Worm (Caenorhabditis elegans) whole organism, mixed stage, embryonic: ENCODE measurements around the gene Y82E9BR.5.

Experiments
- ham-2 ChIP-seq: fragments of 200-800 bp; sonication (Bioruptor generic); optimal IDR thresholded peaks from 2 replicates; lab custom pipeline; 2018; ENCODE audit warnings: mild to moderate bottlenecking, missing genetic modification characterization, missing compliant biosample characterization
- mab-5 ChIP-seq: fragments of 150-350 bp; optimal IDR thresholded peaks from 2 replicates; lab custom pipeline; 2014; ENCODE audit warnings: missing biosample characterization, missing genetic modification characterization
- nhr-76 ChIP-seq: sonication (generic microtip); optimal IDR thresholded peaks from 2 replicates; lab custom pipeline; 2017; ENCODE audit warnings: missing biosample characterization, missing genetic modification characterization
- pha-4 ChIP-seq: fragments of 150-350 bp; optimal IDR thresholded peaks from 2 replicates; lab custom pipeline; 2018; ENCODE audit warnings: missing biosample characterization, missing genetic modification reagents, missing genetic modification characterization
- snpc-4 ChIP-seq: fragments of 150-350 bp; optimal IDR thresholded peaks from 2 replicates; lab custom pipeline; 2014; ENCODE audit warnings: missing biosample characterization, missing genetic modification characterization
- sptf-1 ChIP-seq: sonication (generic microtip); optimal IDR thresholded peaks from 2 replicates; lab custom pipeline; 2017; ENCODE audit warnings: mild to moderate bottlenecking, missing genetic modification characterization, moderate library complexity, missing compliant biosample characterization

ce11 chrIII:1436738-1437137, 52.6 kb downstream of the Y82E9BR.5 start:
- TF ChIP-seq sptf-1 (tag; lab: Kevin White, UChicago) (no peak), snpc-4 (tag; lab: Kevin White, UChicago) (no peak), nhr-76 (tag; lab: Kevin White, UChicago) (no peak), ham-2 (GFP tag; lab: Kevin White, UChicago) (no peak), pha-4 (tag; lab: Kevin White, UChicago) (no peak), mab-5 (tag; lab: Kevin White, UChicago) (no peak)
